Worm (Caenorhabditis elegans) whole organism, L4 larva: Measurements from ENCODE around the gene ser-2.

Source experiments
- F37D6.2 ChIP-seq: sonication (generic microtip); optimal IDR thresholded peaks from 2 replicates; lab custom pipeline; 2016; ENCODE audit warnings: mild to moderate bottlenecking, missing genetic modification characterization, missing compliant biosample characterization
- F49E8.2 ChIP-seq: sonication (generic microtip); optimal IDR thresholded peaks from 2 replicates; lab custom pipeline; 2016; ENCODE audit warnings: missing compliant biosample characterization, mild to moderate bottlenecking, missing genetic modification characterization, borderline replicate concordance
- R02D3.7 ChIP-seq: fragments of 150-350 bp; sonication (generic microtip); optimal IDR thresholded peaks from 3 replicates; lab custom pipeline; 2014; ENCODE audit warnings: missing biosample characterization, missing genetic modification characterization
- T20F7.1 ChIP-seq: fragments of 200-800 bp; sonication (Bioruptor generic); optimal IDR thresholded peaks from 2 replicates; lab custom pipeline; 2018; ENCODE audit warnings: mild to moderate bottlenecking, missing genetic modification characterization, missing compliant biosample characterization
- ZK546.5 ChIP-seq, 2 experiments: sonication (generic microtip); optimal IDR thresholded peaks; 2 replicates each; lab custom pipeline; 2017; ENCODE audit warnings: missing biosample characterization in 2 of 2, missing genetic modification characterization in 2 of 2
- ama-1 ChIP-seq: fragments of 150-350 bp; optimal IDR thresholded peaks from 2 replicates; lab custom pipeline; 2014; ENCODE audit warnings: inconsistent platforms, mixed read lengths
- arid-1 ChIP-seq: fragments of 200-800 bp; sonication (Bioruptor generic); conservative IDR thresholded peaks from 2 replicates; pipeline ENCODE4 v1.3.6; 2022; ENCODE audit warnings: missing genetic modification reagents, missing genetic modification characterization, missing compliant biosample characterization
- ceh-20 ChIP-seq: fragments of 200-800 bp; sonication (Bioruptor generic); IDR thresholded peaks from 2 replicates; pipeline ENCODE4 v1.3.6; 2022; ENCODE audit warnings: missing genetic modification reagents, missing genetic modification characterization, missing compliant biosample characterization
- ces-1 ChIP-seq: fragments of 150-350 bp; sonication (generic microtip); optimal IDR thresholded peaks from 4 replicates; lab custom pipeline; 2014; ENCODE audit warnings: missing biosample characterization, missing genetic modification reagents, missing genetic modification characterization
- cey-2 ChIP-seq: sonication (generic microtip); optimal IDR thresholded peaks from 3 replicates; lab custom pipeline; 2017; ENCODE audit warnings: missing genetic modification characterization, mild to moderate bottlenecking, missing compliant biosample characterization, antibody characterized with exemption, borderline replicate concordance; ENCODE audit not compliant: insufficient read depth
- ctbp-1 ChIP-seq: fragments of 200-800 bp; sonication (Bioruptor generic); IDR thresholded peaks from 2 replicates; pipeline ENCODE4 v1.3.6; 2022; ENCODE audit warnings: missing genetic modification reagents, missing genetic modification characterization, missing compliant biosample characterization
- daf-16 ChIP-seq, 3 experiments: sonication (generic microtip); optimal IDR thresholded peaks; 2 replicates each; lab custom pipeline; 2016 to 2017; ENCODE audit warnings: missing genetic modification characterization in 3 of 3, missing genetic modification reagents in 3 of 3, mild to moderate bottlenecking in 2 of 3, missing compliant biosample characterization in 2 of 3, missing biosample characterization in 1 of 3, moderate library complexity in 1 of 3
- daf-19 ChIP-seq: fragments of 200-800 bp; sonication (Bioruptor generic); conservative IDR thresholded peaks from 2 replicates; pipeline ENCODE4 v1.3.6; 2022; ENCODE audit warnings: missing genetic modification characterization, missing compliant biosample characterization
- dmd-8 ChIP-seq: fragments of 200-800 bp; sonication (Bioruptor generic); IDR thresholded peaks from 2 replicates; pipeline ENCODE4 v1.3.6; 2022; ENCODE audit warnings: missing genetic modification characterization, missing compliant biosample characterization
- dpl-1 ChIP-seq: fragments of 150-350 bp; optimal IDR thresholded peaks from 2 replicates; lab custom pipeline; 2014; ENCODE audit warnings: missing biosample characterization, missing genetic modification reagents, missing genetic modification characterization
- duxl-1 ChIP-seq: sonication (generic microtip); optimal IDR thresholded peaks from 2 replicates; lab custom pipeline; 2016; ENCODE audit warnings: mild to moderate bottlenecking, missing genetic modification characterization, moderate library complexity, missing compliant biosample characterization; ENCODE audit not compliant: poor library complexity
- dve-1 ChIP-seq: sonication (generic microtip); optimal IDR thresholded peaks from 2 replicates; lab custom pipeline; 2017; ENCODE audit warnings: antibody characterized with exemption, mild to moderate bottlenecking, missing genetic modification characterization, missing compliant biosample characterization; ENCODE audit not compliant: insufficient read depth
- hif-1 ChIP-seq, 2 experiments: sonication (generic microtip); optimal IDR thresholded peaks; 2 replicates each; lab custom pipeline; 2016 to 2017; ENCODE audit warnings: missing compliant biosample characterization in 2 of 2, missing genetic modification characterization in 2 of 2, missing genetic modification reagents in 2 of 2, missing genotype in 2 of 2, mild to moderate bottlenecking in 1 of 2
- hlh-30 ChIP-seq: sonication (generic microtip); optimal IDR thresholded peaks from 2 replicates; lab custom pipeline; 2017; ENCODE audit warnings: antibody characterized with exemption, mild to moderate bottlenecking, missing genetic modification characterization, missing compliant biosample characterization; ENCODE audit not compliant: insufficient read depth
- jun-1 ChIP-seq: fragments of 150-350 bp; optimal IDR thresholded peaks from 2 replicates; lab custom pipeline; 2014; ENCODE audit warnings: missing biosample characterization, missing genetic modification reagents, missing genetic modification characterization
- lim-7 ChIP-seq: fragments of 200-800 bp; sonication (Bioruptor generic); IDR thresholded peaks from 2 replicates; pipeline ENCODE4 v1.3.6; 2022; ENCODE audit warnings: missing genetic modification characterization, missing compliant biosample characterization
- lin-1 ChIP-seq: fragments of 200-800 bp; sonication (Bioruptor generic); IDR thresholded peaks from 2 replicates; pipeline ENCODE4 v1.3.6; 2022; ENCODE audit warnings: missing genetic modification reagents, missing genetic modification characterization, missing compliant biosample characterization
- lin-29 ChIP-seq: fragments of 200-800 bp; sonication (Bioruptor generic); IDR thresholded peaks from 2 replicates; pipeline ENCODE4 v1.3.6; 2022; ENCODE audit warnings: missing genetic modification reagents, missing genetic modification characterization, missing compliant biosample characterization
- lin-38 ChIP-seq: fragments of 200-800 bp; sonication (Bioruptor generic); IDR thresholded peaks from 2 replicates; pipeline ENCODE4 v1.3.6; 2022; ENCODE audit warnings: missing genetic modification reagents, missing genetic modification characterization, missing compliant biosample characterization
- lsy-2 ChIP-seq, 2 experiments: fragments of 150-350 bp in 1 of 2; sonication (generic microtip) in 1 of 2; optimal IDR thresholded peaks; 2 replicates each; lab custom pipeline; 2014 to 2017; ENCODE audit warnings: missing biosample characterization in 2 of 2, missing genetic modification characterization in 2 of 2
- mdl-1 ChIP-seq, 2 experiments: fragments of 150-350 bp in 1 of 2; sonication (generic microtip) in 1 of 2; optimal IDR thresholded peaks; 2 replicates each; lab custom pipeline; 2014 to 2017; ENCODE audit warnings: missing biosample characterization in 2 of 2, missing genetic modification characterization in 2 of 2
- mes-2 ChIP-seq: sonication (generic microtip); optimal IDR thresholded peaks from 2 replicates; lab custom pipeline; 2016; ENCODE audit warnings: missing genotype, mild to moderate bottlenecking, missing genetic modification characterization, missing compliant biosample characterization; ENCODE audit not compliant: poor library complexity, severe bottlenecking
- nhr-10 ChIP-seq: fragments of 150-350 bp; optimal IDR thresholded peaks from 2 replicates; lab custom pipeline; 2014; ENCODE audit warnings: missing biosample characterization, missing genetic modification characterization
- nhr-102 ChIP-seq: sonication (generic microtip); optimal IDR thresholded peaks from 2 replicates; lab custom pipeline; 2016; ENCODE audit warnings: mild to moderate bottlenecking, missing genetic modification characterization, moderate library complexity, missing compliant biosample characterization
- nhr-11 ChIP-seq: fragments of 150-350 bp; optimal IDR thresholded peaks from 2 replicates; lab custom pipeline; 2014; ENCODE audit warnings: missing biosample characterization, missing genetic modification characterization
- nhr-111 ChIP-seq: fragments of 200-800 bp; sonication (Bioruptor generic); optimal IDR thresholded peaks from 2 replicates; lab custom pipeline; 2018; ENCODE audit warnings: mild to moderate bottlenecking, missing genetic modification characterization, missing compliant biosample characterization
- nhr-25 ChIP-seq: sonication (generic microtip); optimal IDR thresholded peaks from 2 replicates; lab custom pipeline; 2017; ENCODE audit warnings: missing genetic modification characterization, mild to moderate bottlenecking, missing compliant biosample characterization, antibody characterized with exemption, moderate library complexity, borderline replicate concordance; ENCODE audit not compliant: insufficient read depth
- nhr-28 ChIP-seq: fragments of 150-350 bp; optimal IDR thresholded peaks from 2 replicates; lab custom pipeline; 2014; ENCODE audit warnings: missing biosample characterization, missing genetic modification characterization
- nhr-48 ChIP-seq: sonication (generic microtip); optimal IDR thresholded peaks from 2 replicates; lab custom pipeline; 2016; ENCODE audit warnings: mild to moderate bottlenecking, missing genetic modification characterization, missing compliant biosample characterization
- nhr-6 ChIP-seq: fragments of 150-350 bp; optimal IDR thresholded peaks from 2 replicates; lab custom pipeline; 2014; ENCODE audit warnings: missing biosample characterization, missing genetic modification characterization
- nhr-77 ChIP-seq: fragments of 150-350 bp; optimal IDR thresholded peaks from 2 replicates; lab custom pipeline; 2014; ENCODE audit warnings: missing biosample characterization, missing genetic modification characterization
- php-3 ChIP-seq: fragments of 200-800 bp; sonication (Bioruptor generic); IDR thresholded peaks from 2 replicates; pipeline ENCODE4 v1.3.6; 2022; ENCODE audit warnings: missing genetic modification reagents, missing genetic modification characterization, missing compliant biosample characterization
- pqm-1 ChIP-seq: sonication (generic microtip); optimal IDR thresholded peaks from 2 replicates; lab custom pipeline; 2017; ENCODE audit warnings: missing biosample characterization, missing genetic modification characterization
- skn-1 ChIP-seq: fragments of 150-350 bp; optimal IDR thresholded peaks from 2 replicates; lab custom pipeline; 2014; ENCODE audit warnings: missing biosample characterization, missing genetic modification characterization
- snpc-4 ChIP-seq: fragments of 150-350 bp; optimal IDR thresholded peaks from 2 replicates; lab custom pipeline; 2014; ENCODE audit warnings: missing biosample characterization, missing genetic modification characterization
- spr-3 ChIP-seq: fragments of 200-800 bp; sonication (Bioruptor generic); optimal IDR thresholded peaks from 2 replicates; lab custom pipeline; 2018; ENCODE audit warnings: mild to moderate bottlenecking, missing genetic modification characterization, missing compliant biosample characterization
- tra-1 ChIP-seq: fragments of 200-800 bp; sonication (Bioruptor generic); IDR thresholded peaks from 2 replicates; pipeline ENCODE4 v1.3.6; 2022; ENCODE audit warnings: missing genetic modification reagents, missing genetic modification characterization, missing compliant biosample characterization
- unc-62 ChIP-seq, 3 experiments: fragments of 150-350 bp in 1 of 3; sonication (generic microtip); optimal IDR thresholded peaks in 2 of 3; peaks in 1 of 3; 1 replicate in 1 of 3; 2 replicates in 2 of 3; lab custom pipeline; 2014 to 2017; ENCODE audit warnings: missing biosample characterization in 3 of 3, missing genetic modification characterization in 3 of 3, missing genetic modification reagents in 3 of 3, missing genotype in 1 of 3
- vab-7 ChIP-seq: fragments of 200-800 bp; sonication (Bioruptor generic); IDR thresholded peaks from 2 replicates; pipeline ENCODE4 v1.3.6; 2022; ENCODE audit warnings: missing genetic modification reagents, missing genetic modification characterization, missing compliant biosample characterization
- zfp-2 ChIP-seq: sonication (generic microtip); optimal IDR thresholded peaks from 2 replicates; lab custom pipeline; 2016; ENCODE audit warnings: mild to moderate bottlenecking, missing genetic modification characterization, missing compliant biosample characterization
- zip-11 ChIP-seq: fragments of 200-800 bp; sonication (Bioruptor generic); IDR thresholded peaks from 2 replicates; pipeline ENCODE4 v1.3.6; 2022; ENCODE audit warnings: missing genetic modification characterization, missing compliant biosample characterization
- ztf-7 ChIP-seq: fragments of 150-350 bp; optimal IDR thresholded peaks from 2 replicates; lab custom pipeline; 2014; ENCODE audit warnings: missing biosample characterization, missing genetic modification characterization

The ser-2 gene

ce11 chrX:15339807-15340596, 37.2 kb upstream of the ser-2 start, which contains the start of gene Y15E3A.5:
Gene Y15E3A.5, plus strand, starts transcription at chrX:15340558.
- TF ChIP-seq zip-11 (GFP tag; lab: Robert Waterston, UW), result no peak
- TF ChIP-seq vab-7 (GFP tag; lab: Robert Waterston, UW), result no peak
- TF ChIP-seq dpl-1 (GFP tag; lab: Kevin White, UChicago), result no peak
- peak in 1 of 2 experiments; percentile 85 for TF ChIP-seq unc-62 (GFP tag; optimal IDR thresholded peaks at IDR 0.05 in 1 of 2; lab: Kevin White, UChicago)
- TF ChIP-seq unc-62 (tag; optimal IDR thresholded peaks at IDR 0.05; lab: Kevin White, UChicago), result no peak
- TF ChIP-seq lin-38 (GFP tag; lab: Robert Waterston, UW), result no peak
- no peak for TF ChIP-seq lim-7 (GFP tag; lab: Robert Waterston, UW)
- peak; percentile 92 for TF ChIP-seq nhr-6 (tag; lab: Kevin White, UChicago)
- no peak for TF ChIP-seq daf-16 (GFP tag; optimal IDR thresholded peaks at IDR 0.05; lab: Kevin White, UChicago)
- TF ChIP-seq daf-16 (tag; optimal IDR thresholded peaks at IDR 0.05; lab: Kevin White, UChicago), result peak; percentile 67
- TF ChIP-seq daf-19, result no peak
- no peak for TF ChIP-seq arid-1 (GFP tag; lab: Robert Waterston, UW)
- no peak for TF ChIP-seq R02D3.7 (tag; lab: Kevin White, UChicago)
- TF ChIP-seq nhr-11 (tag; lab: Kevin White, UChicago), result peak; percentile 37
- peak; percentile 64; the same call in 1 of the 2 replicates for TF ChIP-seq tra-1 (GFP tag; lab: Robert Waterston, UW)
- no peak for TF ChIP-seq php-3
- peak; percentile 29 for TF ChIP-seq nhr-48
- TF ChIP-seq F49E8.2, result no peak
- peak in 1 of 2 experiments; percentile 32 for TF ChIP-seq hif-1 (tag; optimal IDR thresholded peaks at IDR 0.05; lab: Kevin White, UChicago)
- TF ChIP-seq T20F7.1 (GFP tag; lab: Kevin White, UChicago), result peak; percentile 48
- peak; percentile 14 for TF ChIP-seq nhr-102 (tag; lab: Kevin White, UChicago)
- peak; percentile 60 for TF ChIP-seq mes-2 (tag; lab: Kevin White, UChicago)
- TF ChIP-seq lin-1 (GFP tag; lab: Robert Waterston, UW), result peak; percentile 50; the same call in 1 of the 2 replicates
- no peak for TF ChIP-seq nhr-111 (GFP tag; lab: Kevin White, UChicago)
- TF ChIP-seq snpc-4 (tag; lab: Kevin White, UChicago), result no peak
- peak; percentile 62 for TF ChIP-seq nhr-77 (tag; lab: Kevin White, UChicago)
- peak; percentile 3 for TF ChIP-seq ama-1
- no peak for TF ChIP-seq F37D6.2 (tag; lab: Kevin White, UChicago)
- peak; percentile 90 for TF ChIP-seq pqm-1 (tag; lab: Kevin White, UChicago)
- TF ChIP-seq skn-1, result no peak
- peak; percentile 35 for TF ChIP-seq nhr-10 (tag; lab: Kevin White, UChicago)
- peak in 1 of 2 experiments; percentile 38 for TF ChIP-seq mdl-1 (tag; optimal IDR thresholded peaks at IDR 0.05; lab: Kevin White, UChicago)
- no peak for TF ChIP-seq duxl-1 (tag; lab: Kevin White, UChicago)
- peak; percentile 79 for TF ChIP-seq hlh-30 (tag; lab: Kevin White, UChicago)
- TF ChIP-seq ZK546.5 (tag; optimal IDR thresholded peaks at IDR 0.05; lab: Kevin White, UChicago), result no peak
- no peak for TF ChIP-seq cey-2 (tag; lab: Kevin White, UChicago)
- no peak for TF ChIP-seq ctbp-1 (GFP tag; lab: Robert Waterston, UW)
- TF ChIP-seq lin-29, result no peak
- TF ChIP-seq lsy-2 (tag; optimal IDR thresholded peaks at IDR 0.05; lab: Kevin White, UChicago), result peak in 1 of 2 experiments; percentile 43
- TF ChIP-seq nhr-28 (tag; lab: Kevin White, UChicago), result peak; percentile 90
- TF ChIP-seq spr-3 (GFP tag; lab: Kevin White, UChicago), result no peak
- TF ChIP-seq jun-1, result no peak
- no peak for TF ChIP-seq ces-1 (GFP tag; lab: Kevin White, UChicago)
- TF ChIP-seq ztf-7 (tag; lab: Kevin White, UChicago), result no peak
- TF ChIP-seq dve-1 (tag; lab: Kevin White, UChicago), result peak; percentile 77
- TF ChIP-seq nhr-25 (tag; lab: Kevin White, UChicago), result peak; percentile 43
- TF ChIP-seq ceh-20 (GFP tag; lab: Robert Waterston, UW), result no peak
- TF ChIP-seq zfp-2 (tag; lab: Kevin White, UChicago), result no peak
- no peak for TF ChIP-seq dmd-8 (GFP tag; lab: Robert Waterston, UW)
